Worm (Caenorhabditis elegans) whole organism, L3 larva: Measurements from ENCODE around the gene Y44A6D.7.

Source experiments
- egl-27 ChIP-seq: sonication (generic microtip); optimal IDR thresholded peaks from 4 replicates; lab custom pipeline; 2017; ENCODE audit warnings: missing biosample characterization, missing genetic modification reagents, missing genetic modification characterization
- elt-3 ChIP-seq, 3 experiments: fragments of 150-350 bp in 1 of 3; sonication (generic microtip) in 2 of 3; optimal IDR thresholded peaks; 2 replicates in 2 of 3; 4 replicates in 1 of 3; lab custom pipeline; 2014 to 2017; ENCODE audit warnings: missing biosample characterization in 3 of 3, missing genetic modification characterization in 3 of 3
- fos-1 ChIP-seq: fragments of 150-350 bp; optimal IDR thresholded peaks from 2 replicates; lab custom pipeline; 2014; ENCODE audit warnings: missing biosample characterization, missing genetic modification characterization
- lin-39 ChIP-seq: fragments of 150-350 bp; optimal IDR thresholded peaks from 2 replicates; lab custom pipeline; 2018; ENCODE audit warnings: missing biosample characterization, missing genetic modification reagents, missing genetic modification characterization
- mml-1 ChIP-seq: fragments of 150-350 bp; sonication (generic microtip); optimal IDR thresholded peaks from 3 replicates; lab custom pipeline; 2014; ENCODE audit warnings: missing biosample characterization, missing genetic modification characterization
- nfya-1 ChIP-seq: sonication (generic microtip); optimal IDR thresholded peaks from 2 replicates; lab custom pipeline; 2017; ENCODE audit warnings: missing genetic modification characterization, mild to moderate bottlenecking, missing compliant biosample characterization, antibody characterized with exemption, moderate library complexity; ENCODE audit not compliant: insufficient read depth
- nhr-11 ChIP-seq: fragments of 150-350 bp; optimal IDR thresholded peaks from 2 replicates; lab custom pipeline; 2014; ENCODE audit warnings: missing biosample characterization, missing genetic modification characterization
- pqm-1 ChIP-seq: fragments of 150-350 bp; optimal IDR thresholded peaks from 2 replicates; lab custom pipeline; 2017; ENCODE audit warnings: missing biosample characterization, missing genetic modification characterization, inconsistent platforms
- sea-2 ChIP-seq: fragments of 150-350 bp; sonication (generic microtip); optimal IDR thresholded peaks from 4 replicates; lab custom pipeline; 2014; ENCODE audit warnings: missing biosample characterization, missing genetic modification reagents, missing genetic modification characterization
- unc-62 ChIP-seq: fragments of 150-350 bp; sonication (generic microtip); optimal IDR thresholded peaks from 4 replicates; lab custom pipeline; 2014; ENCODE audit warnings: missing biosample characterization, missing genetic modification reagents, missing genetic modification characterization
- ztf-11 ChIP-seq: fragments of 150-350 bp; optimal IDR thresholded peaks from 2 replicates; lab custom pipeline; 2014; ENCODE audit warnings: missing biosample characterization, missing genetic modification characterization
- ztf-4 ChIP-seq: fragments of 150-350 bp; optimal IDR thresholded peaks from 2 replicates; lab custom pipeline; 2014; ENCODE audit warnings: missing biosample characterization, missing genetic modification characterization

DNA sequence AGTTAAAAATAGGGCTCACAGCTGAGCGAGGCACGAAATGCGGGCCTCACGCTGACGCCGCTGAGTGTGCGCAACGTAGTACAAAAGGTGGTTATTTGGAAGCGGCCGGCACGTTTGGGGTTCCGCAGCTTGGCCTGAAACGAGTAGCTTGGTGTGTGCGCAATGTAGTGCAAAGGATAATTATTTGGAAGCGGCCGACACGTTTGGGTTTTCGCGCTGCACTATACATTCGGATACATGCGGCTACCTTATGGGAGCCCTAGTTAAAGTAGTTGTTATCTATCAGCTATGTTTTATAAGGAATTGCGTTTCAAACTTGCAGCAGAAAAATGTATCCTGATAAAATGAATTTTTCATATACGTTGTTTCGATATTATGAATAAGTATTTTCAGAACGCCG lies 24.5 kb upstream of the Y44A6D.7 start, which contains the start of gene Y44A6D.1:
- TF ChIP-seq mml-1 (tag; lab: Kevin White, UChicago) (no peak), ztf-11 (tag; lab: Kevin White, UChicago) (no peak), nhr-11 (tag; lab: Kevin White, UChicago) (no peak), pqm-1 (tag; lab: Kevin White, UChicago) (no peak), fos-1 (tag; lab: Kevin White, UChicago) (no peak), sea-2 (GFP tag; lab: Kevin White, UChicago) (no peak), lin-39 (tag; lab: Kevin White, UChicago) (no peak), elt-3 (tag; optimal IDR thresholded peaks at IDR 0.05; lab: Kevin White, UChicago) (no peak), ztf-4 (no peak), unc-62 (no peak), egl-27 (tag; lab: Kevin White, UChicago) (no peak), nfya-1 (tag; lab: Kevin White, UChicago) (no peak)
